Fruit fly (Drosophila melanogaster): ENCODE data around the gene CG10748.

Gene CG10748

dm6 chr3L:13015823-13016465 is 43.8 kb upstream of the CG10748 start, which contains the start of gene CG11267 (continued):
- peak; percentile 67 for TF ChIP-seq pum (GFP tag; optimal IDR thresholded peaks at IDR 0.05)
- peak; percentile 74 for TF ChIP-seq CG12391 (tag; optimal IDR thresholded peaks at IDR 0.05)
- peak; percentile 39 for TF ChIP-seq YL-1 (GFP tag; optimal IDR thresholded peaks at IDR 0.05)
- peak; percentile 66 for TF ChIP-seq cato (GFP tag; optimal IDR thresholded peaks at IDR 0.05; ENCODE audit: borderline replicate concordance)
- TF ChIP-seq CG5180 (GFP tag; optimal IDR thresholded peaks at IDR 0.05) = peak; percentile 71
- peak; percentile 68 for TF ChIP-seq CG12155 (GFP tag; optimal IDR thresholded peaks at IDR 0.05)
- peak; percentile 58 for TF ChIP-seq CG7928 (GFP tag; optimal IDR thresholded peaks at IDR 0.05)
- peak; percentile 77 for TF ChIP-seq odd (GFP tag; optimal IDR thresholded peaks at IDR 0.05)
- peak; percentile 65 for TF ChIP-seq CG8089 (GFP tag; optimal IDR thresholded peaks at IDR 0.05)
- peak; percentile 30 for TF ChIP-seq NC2β (GFP tag; optimal IDR thresholded peaks at IDR 0.05)
- no peak for TF ChIP-seq hbn (GFP tag; IDR thresholded peaks at IDR 0.05; ENCODE audit: partially characterized antibody)
- TF ChIP-seq CG2875 (GFP tag; optimal IDR thresholded peaks at IDR 0.05) = peak; percentile 48
- TF ChIP-seq caup (GFP tag; optimal IDR thresholded peaks at IDR 0.05; ENCODE audit: severe bottlenecking) = peak; percentile 91
- peak; percentile 86 for TF ChIP-seq CG2120 (GFP tag; optimal IDR thresholded peaks at IDR 0.05)
- no peak for TF ChIP-seq sna (GFP tag; IDR thresholded peaks at IDR 0.05; ENCODE audit: partially characterized antibody)
- TF ChIP-seq Doc2 (GFP tag; IDR thresholded peaks at IDR 0.05) = no peak
- TF ChIP-seq Meics (GFP tag; optimal IDR thresholded peaks at IDR 0.05) = peak; percentile 90
- peak; percentile 76 for TF ChIP-seq slou (GFP tag; optimal IDR thresholded peaks at IDR 0.05)
- peak; percentile 64 for TF ChIP-seq CG4854 (GFP tag; optimal IDR thresholded peaks at IDR 0.05)
- peak; percentile 85 for TF ChIP-seq fd96Cb (tag; optimal IDR thresholded peaks at IDR 0.05)
- TF ChIP-seq Xrp1 (GFP tag; IDR thresholded peaks at IDR 0.05) = peak; percentile 91
- TF ChIP-seq ap (GFP tag; IDR thresholded peaks at IDR 0.05) = peak; percentile 91
- peak; percentile 60 for TF ChIP-seq CG1529 (GFP tag; optimal IDR thresholded peaks at IDR 0.05)
- peak; percentile 72 for TF ChIP-seq CG12659 (GFP tag; optimal IDR thresholded peaks at IDR 0.05)
- peak; percentile 88 for TF ChIP-seq tap (tag; optimal IDR thresholded peaks at IDR 0.05)
- peak; percentile 62 for TF ChIP-seq CG32767 (GFP tag; IDR thresholded peaks at IDR 0.05)
- TF ChIP-seq B-H1 (GFP tag; IDR thresholded peaks at IDR 0.05) = peak; percentile 87
- peak; percentile 87 for TF ChIP-seq CG11696 (GFP tag; IDR thresholded peaks at IDR 0.05)
- no peak for TF ChIP-seq crp (GFP tag; optimal IDR thresholded peaks at IDR 0.05)
- TF ChIP-seq sima (GFP tag; optimal IDR thresholded peaks at IDR 0.05) = peak; percentile 17
- no peak for TF ChIP-seq Dp (GFP tag; optimal IDR thresholded peaks at IDR 0.05)
- TF ChIP-seq lab (GFP tag; optimal IDR thresholded peaks at IDR 0.05) = peak; percentile 93
- TF ChIP-seq ci (GFP tag; IDR thresholded peaks at IDR 0.05) = peak; percentile 89
- peak; percentile 70 for TF ChIP-seq C15 (GFP tag; IDR thresholded peaks at IDR 0.05)
- TF ChIP-seq CG31441 (GFP tag; IDR thresholded peaks at IDR 0.05) = peak; percentile 79
- peak; percentile 58 for TF ChIP-seq pb (GFP tag; optimal IDR thresholded peaks at IDR 0.05)
- TF ChIP-seq ham (GFP tag; IDR thresholded peaks at IDR 0.05) = peak; percentile 57; the same call in 1 of the 2 replicates
- TF ChIP-seq CG3995 (GFP tag; optimal IDR thresholded peaks at IDR 0.05) = peak; percentile 42
- peak; percentile 47 for TF ChIP-seq CG2202 (tag; optimal IDR thresholded peaks at IDR 0.05)
- TF ChIP-seq CG16813 (GFP tag; IDR thresholded peaks at IDR 0.05; ENCODE audit: partially characterized antibody) = no peak
- peak; percentile 80 for TF ChIP-seq pnt (GFP tag; optimal IDR thresholded peaks at IDR 0.05)
- TF ChIP-seq hb (GFP tag; IDR thresholded peaks at IDR 0.05; ENCODE audit: partially characterized antibody) = no peak
- TF ChIP-seq inv (GFP tag; IDR thresholded peaks at IDR 0.05; ENCODE audit: partially characterized antibody) = no peak
- TF ChIP-seq CG30403 (GFP tag; optimal IDR thresholded peaks at IDR 0.05) = peak; percentile 88
- TF ChIP-seq row (GFP tag; IDR thresholded peaks at IDR 0.05) = peak; percentile 78
- peak; percentile 82 for TF ChIP-seq zen (tag; optimal IDR thresholded peaks at IDR 0.05)
- TF ChIP-seq CG7987 (GFP tag; optimal IDR thresholded peaks at IDR 0.05) = peak; percentile 71
- TF ChIP-seq yki (optimal IDR thresholded peaks at IDR 0.05) = no peak
- peak; percentile 88 for TF ChIP-seq Fer1 (GFP tag; optimal IDR thresholded peaks at IDR 0.05)

Data from whole organism, embryonic.